Fruit fly (Drosophila melanogaster) whole organism, embryonic: ENCODE data around the gene inaE.

ENCODE experiments used
- Atf6 ChIP-seq: fragments of 200-800 bp; sonication (Bioruptor generic); IDR thresholded peaks from 2 replicates; pipeline ENCODE4 v1.3.6; 2022; ENCODE audit warnings: missing biosample characterization, missing genetic modification characterization
- Awh ChIP-seq: fragments of 200-800 bp; sonication (Bioruptor generic); IDR thresholded peaks from 2 replicates; pipeline ENCODE4, ENCODE4 v1.3.6; 2022; ENCODE audit warnings: missing biosample characterization, missing genetic modification characterization
- Blimp-1 ChIP-seq: fragments of 200-800 bp; sonication (Bioruptor generic); optimal IDR thresholded peaks from 3 replicates; lab custom pipeline; 2018; ENCODE audit warnings: missing biosample characterization, missing genetic modification characterization, mild to moderate bottlenecking, moderate library complexity, missing genetic modification reagents
- CG10147 ChIP-seq: fragments of 200-800 bp; sonication (Bioruptor generic); optimal IDR thresholded peaks from 2 replicates; lab custom pipeline; 2019; ENCODE audit warnings: missing biosample characterization, mild to moderate bottlenecking, missing genetic modification characterization, moderate library complexity
- CG1233 ChIP-seq: fragments of 200-800 bp; sonication (Bioruptor generic); optimal IDR thresholded peaks from 4 replicates; lab custom pipeline; 2018; ENCODE audit warnings: missing biosample characterization, mild to moderate bottlenecking, missing genetic modification characterization
- CG12659 ChIP-seq: fragments of 200-800 bp; sonication (Bioruptor generic); optimal IDR thresholded peaks from 3 replicates; lab custom pipeline; 2017; ENCODE audit warnings: mild to moderate bottlenecking, missing biosample characterization, missing genetic modification reagents, missing genetic modification characterization
- CG13624 ChIP-seq: fragments of 200-800 bp; sonication (Bioruptor generic); optimal IDR thresholded peaks from 2 replicates; lab custom pipeline; 2016; ENCODE audit warnings: missing biosample characterization, missing genetic modification characterization
- CG14014 ChIP-seq: fragments of 200-800 bp; sonication (Bioruptor generic); IDR thresholded peaks from 2 replicates; pipeline ENCODE4 v1.3.6; 2022; ENCODE audit warnings: missing biosample characterization, missing genetic modification characterization
- CG1603 ChIP-seq: fragments of 200-800 bp; sonication (Bioruptor generic); optimal IDR thresholded peaks from 2 replicates; lab custom pipeline; 2019; ENCODE audit warnings: missing biosample characterization, mild to moderate bottlenecking, missing genetic modification characterization, moderate library complexity
- CG16863 ChIP-seq: fragments of 200-800 bp; sonication (Bioruptor generic); optimal IDR thresholded peaks from 3 replicates; lab custom pipeline; 2016; ENCODE audit warnings: missing biosample characterization, missing genetic modification characterization
- CG18262 ChIP-seq: fragments of 200-800 bp; optimal IDR thresholded peaks from 3 replicates; lab custom pipeline; 2019; ENCODE audit warnings: missing biosample characterization, mild to moderate bottlenecking, missing genetic modification characterization, moderate library complexity
- CG18599 ChIP-seq: fragments of 200-800 bp; sonication (Bioruptor generic); optimal IDR thresholded peaks from 3 replicates; lab custom pipeline; 2017; ENCODE audit warnings: missing biosample characterization, missing genetic modification characterization, mild to moderate bottlenecking, moderate library complexity, missing genetic modification reagents
- CG2120 ChIP-seq: fragments of 200-800 bp; sonication (Bioruptor generic); optimal IDR thresholded peaks from 3 replicates; lab custom pipeline; 2016; ENCODE audit warnings: missing biosample characterization, missing genetic modification characterization
- CG2712 ChIP-seq: fragments of 200-800 bp; optimal IDR thresholded peaks from 3 replicates; lab custom pipeline; 2019; ENCODE audit warnings: missing biosample characterization, mild to moderate bottlenecking, missing genetic modification characterization, moderate library complexity
- CG30403 ChIP-seq: fragments of 200-800 bp; sonication (Bioruptor generic); optimal IDR thresholded peaks from 3 replicates; lab custom pipeline; 2016; ENCODE audit warnings: missing biosample characterization, missing genetic modification characterization
- CG32767 ChIP-seq: fragments of 200-800 bp; sonication (Bioruptor generic); IDR thresholded peaks from 2 replicates; pipeline ENCODE4 v1.3.6; 2022; ENCODE audit warnings: missing biosample characterization, missing genetic modification characterization
- CG33213 ChIP-seq: fragments of 200-800 bp; sonication (Bioruptor generic); optimal IDR thresholded peaks from 3 replicates; lab custom pipeline; 2016; ENCODE audit warnings: missing biosample characterization, missing genetic modification characterization
- CG34376 ChIP-seq: fragments of 200-800 bp; sonication (Bioruptor generic); optimal IDR thresholded peaks from 2 replicates; lab custom pipeline; 2018; ENCODE audit warnings: missing biosample characterization, mild to moderate bottlenecking, missing genetic modification characterization
- CG7556 ChIP-seq: fragments of 200-800 bp; sonication (Bioruptor generic); optimal IDR thresholded peaks from 2 replicates; lab custom pipeline; 2017; ENCODE audit warnings: missing biosample characterization, mild to moderate bottlenecking, missing genetic modification characterization
- CG8281 ChIP-seq: fragments of 200-800 bp; sonication (Bioruptor generic); optimal IDR thresholded peaks from 2 replicates; lab custom pipeline; 2018; ENCODE audit warnings: missing biosample characterization, mild to moderate bottlenecking, missing genetic modification characterization, moderate library complexity
- CG9727 ChIP-seq: fragments of 200-800 bp; sonication (Bioruptor generic); optimal IDR thresholded peaks from 3 replicates; lab custom pipeline; 2017; ENCODE audit warnings: missing biosample characterization, mild to moderate bottlenecking, missing genetic modification characterization
- CG9932 ChIP-seq: fragments of 200-800 bp; sonication (Bioruptor generic); IDR thresholded peaks from 2 replicates; pipeline ENCODE4 v1.3.6; 2022; ENCODE audit warnings: missing biosample characterization, missing genetic modification characterization
- Dad ChIP-seq: fragments of 200-800 bp; sonication (Bioruptor generic); optimal IDR thresholded peaks from 3 replicates; lab custom pipeline; 2016; ENCODE audit warnings: missing biosample characterization, missing genetic modification characterization
- Deaf1 ChIP-seq: fragments of 200-800 bp; optimal IDR thresholded peaks from 3 replicates; lab custom pipeline; 2019; ENCODE audit warnings: missing biosample characterization, mild to moderate bottlenecking, missing genetic modification characterization, moderate library complexity
- Fer1 ChIP-seq: fragments of 200-800 bp; sonication (Bioruptor generic); optimal IDR thresholded peaks from 2 replicates; lab custom pipeline; 2017; ENCODE audit warnings: missing biosample characterization, mild to moderate bottlenecking, missing genetic modification characterization
- HHEX ChIP-seq: fragments of 200-800 bp; sonication (Bioruptor generic); optimal IDR thresholded peaks from 3 replicates; lab custom pipeline; 2017; ENCODE audit warnings: missing biosample characterization, mild to moderate bottlenecking, missing genetic modification characterization, missing genetic modification reagents
- Hand ChIP-seq: fragments of 200-800 bp; sonication (Bioruptor generic); optimal IDR thresholded peaks from 2 replicates; lab custom pipeline; 2017; ENCODE audit warnings: mild to moderate bottlenecking, missing biosample characterization, missing genetic modification reagents, missing genetic modification characterization
- PHDP ChIP-seq: fragments of 200-800 bp; sonication (Bioruptor generic); optimal IDR thresholded peaks from 3 replicates; lab custom pipeline; 2018; ENCODE audit warnings: missing biosample characterization, mild to moderate bottlenecking, missing genetic modification characterization, moderate library complexity
- Rfx ChIP-seq: fragments of 200-800 bp; sonication (Bioruptor generic); IDR thresholded peaks from 2 replicates; pipeline ENCODE4 v1.3.6; 2022; ENCODE audit warnings: missing biosample characterization, missing genetic modification characterization
- Taf1 ChIP-seq: fragments of 200-800 bp; sonication (Bioruptor generic); IDR thresholded peaks from 2 replicates; pipeline ENCODE4 v1.3.6; 2022; ENCODE audit warnings: missing biosample characterization, missing genetic modification characterization
- YL-1 ChIP-seq: fragments of 200-800 bp; sonication (Bioruptor generic); optimal IDR thresholded peaks from 3 replicates; lab custom pipeline; 2017; ENCODE audit warnings: missing biosample characterization, mild to moderate bottlenecking, missing genetic modification characterization
- bsh ChIP-seq, 2 experiments: fragments of 200-800 bp; sonication (Bioruptor generic); optimal IDR thresholded peaks; 2 replicates each; lab custom pipeline; 2017 to 2018; ENCODE audit warnings: mild to moderate bottlenecking in 2 of 2, missing biosample characterization in 2 of 2, missing genetic modification characterization in 2 of 2, moderate library complexity in 1 of 2
- cg ChIP-seq: fragments of 200-800 bp; sonication (Bioruptor generic); optimal IDR thresholded peaks from 3 replicates; lab custom pipeline; 2019; ENCODE audit warnings: missing biosample characterization, mild to moderate bottlenecking, missing genetic modification characterization, moderate library complexity
- chif ChIP-seq, 2 experiments: fragments of 200-800 bp; sonication (Bioruptor generic); optimal IDR thresholded peaks; 3 replicates each; lab custom pipeline; 2016; ENCODE audit warnings: missing biosample characterization in 2 of 2, missing genetic modification characterization in 2 of 2
- chinmo ChIP-seq: fragments of 200-800 bp; sonication (Bioruptor generic); IDR thresholded peaks from 4 replicates; pipeline ENCODE4 v1.3.6; 2022; ENCODE audit warnings: missing biosample characterization, missing genetic modification characterization; ENCODE audit not compliant: partially characterized antibody
- crc ChIP-seq: fragments of 200-800 bp; sonication (Bioruptor generic); optimal IDR thresholded peaks from 2 replicates; lab custom pipeline; 2016; ENCODE audit warnings: missing biosample characterization, missing genetic modification characterization
- crol ChIP-seq: fragments of 200-800 bp; sonication (Bioruptor generic); IDR thresholded peaks from 2 replicates; pipeline ENCODE4 v1.3.6; 2022; ENCODE audit warnings: missing biosample characterization, missing genetic modification characterization
- dmrt99B ChIP-seq: fragments of 200-800 bp; sonication (Bioruptor generic); optimal IDR thresholded peaks from 2 replicates; lab custom pipeline; 2018; ENCODE audit warnings: missing biosample characterization, mild to moderate bottlenecking, missing genetic modification characterization, moderate library complexity
- dysf ChIP-seq: fragments of 200-800 bp; sonication (Bioruptor generic); IDR thresholded peaks from 3 replicates; pipeline ENCODE4 v1.3.6; 2022; ENCODE audit warnings: missing biosample characterization, missing genetic modification characterization
- fd96Cb ChIP-seq: fragments of 200-800 bp; sonication (Bioruptor generic); optimal IDR thresholded peaks from 2 replicates; lab custom pipeline; 2018; ENCODE audit warnings: missing biosample characterization, mild to moderate bottlenecking, missing genetic modification characterization, moderate library complexity
- gem ChIP-seq: fragments of 200-800 bp; sonication (Bioruptor generic); optimal IDR thresholded peaks from 2 replicates; lab custom pipeline; 2019; ENCODE audit warnings: missing biosample characterization, mild to moderate bottlenecking, missing genetic modification characterization, moderate library complexity
- odd ChIP-seq: fragments of 200-800 bp; sonication (Bioruptor generic); optimal IDR thresholded peaks from 2 replicates; lab custom pipeline; 2017; ENCODE audit warnings: missing biosample characterization, mild to moderate bottlenecking, missing genetic modification characterization
- pan ChIP-seq, 4 experiments: fragments of >200 bp in 3 of 4; fragments of 200-800 bp in 1 of 4; sonication (Bioruptor generic) in 1 of 4; optimal IDR thresholded peaks in 3 of 4; IDR thresholded peaks in 1 of 4; 2 replicates each; pipeline versions ENCODE4 v1.3.6 to Lab custom; 2017 to 2022; ENCODE audit warnings: missing biosample characterization in 2 of 4, missing genetic modification characterization in 2 of 4, mixed read lengths in 1 of 4
- pho ChIP-seq: fragments of 200-800 bp; sonication (Bioruptor generic); optimal IDR thresholded peaks from 2 replicates; lab custom pipeline; 2016; ENCODE audit warnings: missing biosample characterization, missing genetic modification characterization
- ranshi ChIP-seq: fragments of 200-800 bp; sonication (Bioruptor generic); IDR thresholded peaks from 2 replicates; pipeline ENCODE4 v1.3.6; 2022; ENCODE audit warnings: missing biosample characterization, missing genetic modification characterization
- row ChIP-seq: fragments of 200-800 bp; sonication (Bioruptor generic); IDR thresholded peaks from 3 replicates; pipeline ENCODE4 v1.3.6; 2022; ENCODE audit warnings: missing biosample characterization, missing genetic modification characterization
- so ChIP-seq: fragments of 200-800 bp; sonication (Bioruptor generic); IDR thresholded peaks from 3 replicates; pipeline ENCODE4 v1.3.6; 2022; ENCODE audit warnings: missing biosample characterization, missing genetic modification characterization

The inaE gene

dm6 chrX:13817418-13818171 lies 34.1 kb downstream of the inaE start (continued):
- peak; percentile 5 for TF ChIP-seq Deaf1
- TF ChIP-seq Blimp-1 (GFP tag; lab: Kevin White, UChicago), result peak; percentile 42
- no peak for TF ChIP-seq crc (GFP tag; lab: Kevin White, UChicago)
- peak; percentile 48 for TF ChIP-seq Rfx (GFP tag; lab: Robert Waterston, UW)
- peak; percentile 22 for TF ChIP-seq CG34376 (GFP tag; lab: Kevin White, UChicago)
- TF ChIP-seq Fer1, result peak; percentile 39
- TF ChIP-seq CG9727, result peak; percentile 40
- 0 out of 2 replicates have a peak, but pooled peaks have one; percentile 19 for TF ChIP-seq CG14014 (GFP tag; lab: Robert Waterston, UW)
- no peak for TF ChIP-seq crol (GFP tag; lab: Robert Waterston, UW)
- TF ChIP-seq PHDP (tag; lab: Kevin White, UChicago), result peak; percentile 68
- TF ChIP-seq CG13624 (GFP tag; lab: Kevin White, UChicago), result peak; percentile 30
- peak; percentile 62; the same call in 2 of the 3 replicates for TF ChIP-seq row (GFP tag; lab: Robert Waterston, UW)
- peak; percentile 66; the same call in 1 of the 4 replicates for TF ChIP-seq chinmo (GFP tag; lab: Robert Waterston, UW)
- TF ChIP-seq CG1233, result no peak
- peak; percentile 78 for TF ChIP-seq so (GFP tag; lab: Robert Waterston, UW)
- peak; percentile 23; the same call in 1 of the 2 replicates for TF ChIP-seq Awh (GFP tag; lab: Robert Waterston, UW)
- peak; percentile 11 to 16 for TF ChIP-seq chif (GFP tag; optimal IDR thresholded peaks at IDR 0.05; lab: Kevin White, UChicago)
- peak; percentile 51 for TF ChIP-seq CG7556 (GFP tag; lab: Kevin White, UChicago)
- TF ChIP-seq CG16863 (GFP tag; lab: Kevin White, UChicago), result no peak
- TF ChIP-seq ranshi (GFP tag; lab: Robert Waterston, UW), result peak; percentile 36; the same call in 1 of the 2 replicates
- TF ChIP-seq CG2712, result peak; percentile 24
- TF ChIP-seq CG33213, result no peak
- 0 out of 2 replicates have a peak, but pooled peaks have one; percentile 25 for TF ChIP-seq Taf1 (GFP tag; lab: Robert Waterston, UW)
- peak; percentile 59 for TF ChIP-seq dmrt99B
- peak; percentile 21 for TF ChIP-seq CG12659 (GFP tag; lab: Kevin White, UChicago)
- peak; percentile 21 for TF ChIP-seq odd (GFP tag; lab: Kevin White, UChicago)
- TF ChIP-seq CG2120 (GFP tag; lab: Kevin White, UChicago), result peak; percentile 67
- peak; percentile 4 for TF ChIP-seq CG10147 (GFP tag; lab: Kevin White, UChicago)
- peak; percentile 37 for TF ChIP-seq fd96Cb
- no peak for TF ChIP-seq YL-1
- TF ChIP-seq bsh (GFP tag; optimal IDR thresholded peaks at IDR 0.05; lab: Kevin White, UChicago), result peak in 1 of 2 experiments; percentile 51
- TF ChIP-seq Atf6 (GFP tag; lab: Robert Waterston, UW), result peak; percentile 76
- TF ChIP-seq CG8281 (tag; lab: Kevin White, UChicago), result no peak
- TF ChIP-seq CG18599 (GFP tag; lab: Kevin White, UChicago), result peak; percentile 75
- TF ChIP-seq CG18262 (tag; lab: Kevin White, UChicago), result peak; percentile 36
- TF ChIP-seq cg, result peak; percentile 13
- peak; percentile 42 for TF ChIP-seq CG30403 (GFP tag; lab: Kevin White, UChicago)
- TF ChIP-seq CG1603 (tag; lab: Kevin White, UChicago), result peak; percentile 5
- TF ChIP-seq Dad (GFP tag; lab: Kevin White, UChicago), result no peak
- 0 out of 2 replicates have a peak, but pooled peaks have one; percentile 16 for TF ChIP-seq CG9932
- TF ChIP-seq pho, result peak; percentile 16
- TF ChIP-seq dysf (GFP tag; lab: Robert Waterston, UW), result peak; percentile 52; the same call in 1 of the 3 replicates
- no peak for TF ChIP-seq pan (optimal IDR thresholded peaks at IDR 0.05; lab: Kevin White, UChicago)
- TF ChIP-seq pan (GFP tag; optimal IDR thresholded peaks at IDR 0.05 in 1 of 2, IDR thresholded peaks at IDR 0.05 in 1 of 2), result peak in 1 of 2 experiments; percentile 43
- peak; percentile 73 for TF ChIP-seq gem (tag; lab: Kevin White, UChicago)
- no peak for TF ChIP-seq Hand (GFP tag; lab: Kevin White, UChicago)
- 0 out of 2 replicates have a peak, but pooled peaks have one; percentile 26 for TF ChIP-seq CG32767 (GFP tag; lab: Robert Waterston, UW)
- TF ChIP-seq HHEX (GFP tag; lab: Kevin White, UChicago), result peak; percentile 57
